Fruit fly (Drosophila melanogaster): ENCODE measurements around the gene CG14321.

CG14321 gene

DNA sequence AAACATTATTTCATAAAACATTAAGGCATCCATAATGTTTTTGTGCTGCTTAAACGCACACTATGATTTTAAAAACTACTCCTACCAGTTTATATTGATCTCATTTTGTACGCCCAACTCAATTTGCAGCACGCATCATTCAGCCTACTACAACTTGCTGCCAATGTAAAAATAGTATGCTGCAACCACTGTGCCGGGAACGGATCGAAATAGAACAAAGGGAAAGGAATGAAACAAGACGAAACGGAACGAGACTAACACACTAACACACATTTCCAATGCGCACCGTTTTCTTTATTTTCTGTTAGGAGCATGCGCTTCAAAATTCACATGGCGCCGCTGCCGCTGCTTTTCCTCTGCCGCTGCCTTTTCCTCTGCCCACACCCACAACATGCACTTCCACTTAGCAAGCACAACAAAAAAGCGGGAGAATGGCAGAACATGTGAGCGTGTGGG, 43.6 kb downstream of the CG14321 start (continued):
- TF ChIP-seq Camta (GFP tag; optimal IDR thresholded peaks at IDR 0.05) (no peak), E2f1 (GFP tag; IDR thresholded peaks at IDR 0.05) (no peak), maf-S (GFP tag; optimal IDR thresholded peaks at IDR 0.05) (peak; percentile 38), HmgZ (tag; optimal IDR thresholded peaks at IDR 0.05) (no peak), BEAF-32 (GFP tag; optimal IDR thresholded peaks at IDR 0.05) (no peak), HHEX (GFP tag; optimal IDR thresholded peaks at IDR 0.05) (peak; percentile 10), Dip3 (GFP tag; optimal IDR thresholded peaks at IDR 0.05) (no peak), chif (GFP tag; optimal IDR thresholded peaks at IDR 0.05) (no peak), CG8388 (GFP tag; optimal IDR thresholded peaks at IDR 0.05) (no peak), schlank (tag; optimal IDR thresholded peaks at IDR 0.05) (no peak), dm (GFP tag; optimal IDR thresholded peaks at IDR 0.05) (no peak), CkIIα-i1 (GFP tag; IDR thresholded peaks at IDR 0.05) (no peak), CG9817 (tag; optimal IDR thresholded peaks at IDR 0.05) (peak; percentile 26), Vsx1 (GFP tag; optimal IDR thresholded peaks at IDR 0.05) (no peak), CG15269 (tag; optimal IDR thresholded peaks at IDR 0.05) (peak; percentile 12), CG11696 (GFP tag; IDR thresholded peaks at IDR 0.05) (no peak), Fer1 (GFP tag; optimal IDR thresholded peaks at IDR 0.05) (no peak), CG1024 (GFP tag; IDR thresholded peaks at IDR 0.05) (no peak), dmrt99B (tag; optimal IDR thresholded peaks at IDR 0.05) (peak; percentile 33), CG18011 (GFP tag; optimal IDR thresholded peaks at IDR 0.05) (no peak), her (GFP tag; optimal IDR thresholded peaks at IDR 0.05) (no peak), CG10321 (GFP tag; IDR thresholded peaks at IDR 0.05) (no peak), run (tag; optimal IDR thresholded peaks at IDR 0.05) (no peak), prd (optimal IDR thresholded peaks at IDR 0.05) (no peak), prd (GFP tag; IDR thresholded peaks at IDR 0.05) (peak; percentile 48; the same call in 2 of the 3 replicates), CG10147 (GFP tag; optimal IDR thresholded peaks at IDR 0.05) (no peak), caup (GFP tag; optimal IDR thresholded peaks at IDR 0.05; ENCODE audit: severe bottlenecking) (no peak), nerfin-2 (GFP tag; IDR thresholded peaks at IDR 0.05; ENCODE audit: partially characterized antibody) (no peak), CG1832 (GFP tag; optimal IDR thresholded peaks at IDR 0.05) (no peak), abd-A (tag; optimal IDR thresholded peaks at IDR 0.05) (no peak), sens-2 (GFP tag; IDR thresholded peaks at IDR 0.05) (no peak), usp (GFP tag; optimal IDR thresholded peaks at IDR 0.05) (no peak), Asciz (GFP tag; optimal IDR thresholded peaks at IDR 0.05) (no peak), Hmx (GFP tag; optimal IDR thresholded peaks at IDR 0.05) (no peak), CG9437 (GFP tag; optimal IDR thresholded peaks at IDR 0.05) (no peak), CG2889 (GFP tag; IDR thresholded peaks at IDR 0.05) (no peak), PHDP (tag; optimal IDR thresholded peaks at IDR 0.05) (no peak), tll (GFP tag; optimal IDR thresholded peaks at IDR 0.05) (no peak), gce (GFP tag; IDR thresholded peaks at IDR 0.05) (no peak)

- TF ChIP-seq Sry-δ (GFP tag; optimal IDR thresholded peaks at IDR 0.05) (peak; percentile 44), pros (GFP tag; optimal IDR thresholded peaks at IDR 0.05) (no peak), nerfin-1 (tag; optimal IDR thresholded peaks at IDR 0.05) (peak; percentile 79), CG6175 (GFP tag; IDR thresholded peaks at IDR 0.05) (peak; percentile 68; the same call in 2 of the 3 replicates), tll (GFP tag; optimal IDR thresholded peaks at IDR 0.05) (no peak), lov (optimal IDR thresholded peaks at IDR 0.05) (no peak), lov (GFP tag; IDR thresholded peaks at IDR 0.05) (peak; percentile 74; the same call in 1 of the 3 replicates), CG43689 (GFP tag; IDR thresholded peaks at IDR 0.05) (peak; percentile 65), dpn (GFP tag; optimal IDR thresholded peaks at IDR 0.05) (peak; percentile 68 to 77), CG10209 (GFP tag; optimal IDR thresholded peaks at IDR 0.05) (peak; percentile 68), p53 (GFP tag; optimal IDR thresholded peaks at IDR 0.05) (peak; percentile 44), tx (GFP tag; optimal IDR thresholded peaks at IDR 0.05) (peak; percentile 33), dimm (GFP tag; IDR thresholded peaks at IDR 0.05) (0 out of 2 replicates have a peak, but pooled peaks have one; percentile 23), bcd (GFP tag; optimal IDR thresholded peaks at IDR 0.05) (peak; percentile 61), CG11504 (tag; optimal IDR thresholded peaks at IDR 0.05) (peak; percentile 78)
Measured at dm6 chr3R:17781371-17781770, 48.0 kb downstream of the CG14321 start.
